Fruit fly (Drosophila melanogaster) whole organism, embryonic: ENCODE results near the gene SsRbeta.

Source experiments
- Blimp-1 ChIP-seq: fragments of 200-800 bp; sonication (Bioruptor generic); optimal IDR thresholded peaks from 3 replicates; lab custom pipeline; 2018; ENCODE audit warnings: missing biosample characterization, missing genetic modification characterization, mild to moderate bottlenecking, moderate library complexity, missing genetic modification reagents
- CG10431 ChIP-seq: fragments of 200-800 bp; sonication (Bioruptor generic); optimal IDR thresholded peaks from 3 replicates; lab custom pipeline; 2018; ENCODE audit warnings: missing biosample characterization, mild to moderate bottlenecking, missing genetic modification characterization
- CG11085 ChIP-seq: fragments of 200-800 bp; sonication (Bioruptor generic); IDR thresholded peaks from 2 replicates; pipeline ENCODE4 v1.3.6; 2022; ENCODE audit warnings: missing biosample characterization, missing genetic modification characterization
- CG12299 ChIP-seq: fragments of 200-800 bp; sonication (Bioruptor generic); optimal IDR thresholded peaks from 2 replicates; lab custom pipeline; 2018; ENCODE audit warnings: missing biosample characterization, mild to moderate bottlenecking, missing genetic modification characterization
- CG13296 ChIP-seq: fragments of 200-800 bp; sonication (Bioruptor generic); optimal IDR thresholded peaks from 3 replicates; lab custom pipeline; 2018; ENCODE audit warnings: missing biosample characterization, mild to moderate bottlenecking, missing genetic modification characterization
- CG13624 ChIP-seq: fragments of 200-800 bp; sonication (Bioruptor generic); optimal IDR thresholded peaks from 2 replicates; lab custom pipeline; 2016; ENCODE audit warnings: missing biosample characterization, missing genetic modification characterization
- CG13775 ChIP-seq: fragments of 200-800 bp; sonication (Bioruptor generic); optimal IDR thresholded peaks from 3 replicates; lab custom pipeline; 2017; ENCODE audit warnings: missing biosample characterization, mild to moderate bottlenecking, missing genetic modification characterization
- CG14710 ChIP-seq: fragments of 200-800 bp; sonication (Bioruptor generic); optimal IDR thresholded peaks from 3 replicates; lab custom pipeline; 2019; ENCODE audit warnings: missing biosample characterization, mild to moderate bottlenecking, missing genetic modification characterization, moderate library complexity
- CG17385 ChIP-seq: fragments of 200-800 bp; sonication (Bioruptor generic); optimal IDR thresholded peaks from 3 replicates; lab custom pipeline; 2018; ENCODE audit warnings: missing biosample characterization, mild to moderate bottlenecking, missing genetic modification characterization
- CG1832 ChIP-seq: fragments of 200-800 bp; sonication (Bioruptor generic); optimal IDR thresholded peaks from 2 replicates; lab custom pipeline; 2017; ENCODE audit warnings: missing biosample characterization, mild to moderate bottlenecking, missing genetic modification characterization, inconsistent platforms
- CG18599 ChIP-seq: fragments of 200-800 bp; sonication (Bioruptor generic); optimal IDR thresholded peaks from 3 replicates; lab custom pipeline; 2017; ENCODE audit warnings: missing biosample characterization, missing genetic modification characterization, mild to moderate bottlenecking, moderate library complexity, missing genetic modification reagents
- CG30403 ChIP-seq: fragments of 200-800 bp; sonication (Bioruptor generic); optimal IDR thresholded peaks from 3 replicates; lab custom pipeline; 2016; ENCODE audit warnings: missing biosample characterization, missing genetic modification characterization
- CG30431 ChIP-seq: fragments of 200-800 bp; sonication (Bioruptor generic); optimal IDR thresholded peaks from 2 replicates; lab custom pipeline; 2017; ENCODE audit warnings: missing biosample characterization, missing genetic modification characterization
- CG5180 ChIP-seq: fragments of 200-800 bp; sonication (Bioruptor generic); optimal IDR thresholded peaks from 3 replicates; lab custom pipeline; 2017; ENCODE audit warnings: missing biosample characterization, missing genetic modification characterization, mild to moderate bottlenecking, moderate library complexity, missing genetic modification reagents
- CG6175 ChIP-seq: fragments of 200-800 bp; sonication (Bioruptor generic); IDR thresholded peaks from 3 replicates; pipeline ENCODE4 v1.3.6; 2022; ENCODE audit warnings: missing biosample characterization, missing genetic modification characterization
- CG7839 ChIP-seq: fragments of 200-800 bp; sonication (Bioruptor generic); optimal IDR thresholded peaks from 3 replicates; lab custom pipeline; 2018; ENCODE audit warnings: missing biosample characterization, mild to moderate bottlenecking, missing genetic modification characterization, moderate library complexity
- CG7987 ChIP-seq: fragments of 200-800 bp; sonication (Bioruptor generic); optimal IDR thresholded peaks from 2 replicates; lab custom pipeline; 2018; ENCODE audit warnings: missing biosample characterization, mild to moderate bottlenecking, missing genetic modification characterization, moderate library complexity
- CG8388 ChIP-seq: fragments of 200-800 bp; sonication (Bioruptor generic); optimal IDR thresholded peaks from 2 replicates; lab custom pipeline; 2019; ENCODE audit warnings: missing biosample characterization, mild to moderate bottlenecking, missing genetic modification characterization, moderate library complexity
- HHEX ChIP-seq: fragments of 200-800 bp; sonication (Bioruptor generic); optimal IDR thresholded peaks from 3 replicates; lab custom pipeline; 2017; ENCODE audit warnings: missing biosample characterization, mild to moderate bottlenecking, missing genetic modification characterization, missing genetic modification reagents
- HLH3B ChIP-seq: fragments of 200-800 bp; sonication (Bioruptor generic); IDR thresholded peaks from 2 replicates; pipeline ENCODE4 v1.3.6; 2022; ENCODE audit warnings: missing biosample characterization, missing genetic modification characterization
- MBD-R2 ChIP-seq: fragments of 200-800 bp; sonication (Bioruptor generic); IDR thresholded peaks from 2 replicates; pipeline ENCODE4 v1.3.6; 2022; ENCODE audit warnings: missing biosample characterization, missing genetic modification characterization
- Mes4 ChIP-seq: fragments of 200-800 bp; sonication (Bioruptor generic); optimal IDR thresholded peaks from 2 replicates; lab custom pipeline; 2016; ENCODE audit warnings: missing biosample characterization, missing genetic modification characterization
- Oaz ChIP-seq: fragments of 200-800 bp; sonication (Bioruptor generic); IDR thresholded peaks from 2 replicates; pipeline ENCODE4 v1.3.6; 2022; ENCODE audit warnings: missing biosample characterization, missing genetic modification characterization
- Poxn ChIP-seq: fragments of 200-800 bp; sonication (Bioruptor generic); IDR thresholded peaks from 2 replicates; pipeline ENCODE4 v1.3.6; 2022; ENCODE audit warnings: missing biosample characterization, missing genetic modification characterization
- Scr ChIP-seq: fragments of 200-800 bp; sonication (Bioruptor generic); IDR thresholded peaks from 2 replicates; pipeline ENCODE4 v1.3.6; 2022; ENCODE audit warnings: missing biosample characterization, missing genetic modification characterization; ENCODE audit not compliant: partially characterized antibody
- ab ChIP-seq: fragments of 200-800 bp; sonication (Bioruptor generic); optimal IDR thresholded peaks from 2 replicates; lab custom pipeline; 2016; ENCODE audit warnings: missing biosample characterization, missing genetic modification characterization
- az2 ChIP-seq: fragments of 200-800 bp; sonication (Bioruptor generic); optimal IDR thresholded peaks from 3 replicates; lab custom pipeline; 2016; ENCODE audit warnings: missing biosample characterization, missing genetic modification characterization
- br ChIP-seq: fragments of >200 bp; optimal IDR thresholded peaks from 2 replicates; lab custom pipeline; 2017
- cad ChIP-seq: fragments of >200 bp; optimal IDR thresholded peaks from 2 replicates; lab custom pipeline; 2017; ENCODE audit warnings: missing biosample characterization, missing genetic modification characterization
- caup ChIP-seq: fragments of 200-800 bp; sonication (Bioruptor generic); optimal IDR thresholded peaks from 3 replicates; lab custom pipeline; 2017; ENCODE audit warnings: missing biosample characterization, mild to moderate bottlenecking, missing genetic modification characterization, moderate library complexity; ENCODE audit not compliant: severe bottlenecking
- chn ChIP-seq: fragments of 200-800 bp; sonication (Bioruptor generic); optimal IDR thresholded peaks from 2 replicates; lab custom pipeline; 2016; ENCODE audit warnings: missing biosample characterization, missing genetic modification characterization
- ci ChIP-seq: fragments of 200-800 bp; sonication (Bioruptor generic); IDR thresholded peaks from 3 replicates; pipeline ENCODE4 v1.3.6; 2022; ENCODE audit warnings: missing biosample characterization, missing genetic modification characterization
- crol ChIP-seq: fragments of 200-800 bp; sonication (Bioruptor generic); IDR thresholded peaks from 2 replicates; pipeline ENCODE4 v1.3.6; 2022; ENCODE audit warnings: missing biosample characterization, missing genetic modification characterization
- disco-r ChIP-seq: fragments of 200-800 bp; sonication (Bioruptor generic); optimal IDR thresholded peaks from 2 replicates; lab custom pipeline; 2016; ENCODE audit warnings: missing biosample characterization, missing genetic modification characterization
- dmrt11E ChIP-seq: fragments of 200-800 bp; sonication (Bioruptor generic); optimal IDR thresholded peaks from 3 replicates; lab custom pipeline; 2018; ENCODE audit warnings: missing biosample characterization, mild to moderate bottlenecking, missing genetic modification characterization, moderate library complexity
- en ChIP-seq: fragments of 200-800 bp; sonication (Bioruptor generic); optimal IDR thresholded peaks from 2 replicates; lab custom pipeline; 2016; ENCODE audit warnings: missing biosample characterization, missing genetic modification characterization
- eyg ChIP-seq: fragments of 200-800 bp; sonication (Bioruptor generic); optimal IDR thresholded peaks from 3 replicates; lab custom pipeline; 2016; ENCODE audit warnings: missing biosample characterization, missing genetic modification characterization
- lab ChIP-seq: fragments of 200-800 bp; sonication (Bioruptor generic); optimal IDR thresholded peaks from 3 replicates; lab custom pipeline; 2017; ENCODE audit warnings: missing biosample characterization, missing genetic modification characterization, mild to moderate bottlenecking, moderate library complexity, missing genetic modification reagents
- nerfin-2 ChIP-seq: fragments of 200-800 bp; sonication (Bioruptor generic); IDR thresholded peaks from 2 replicates; pipeline ENCODE4 v1.3.6; 2022; ENCODE audit warnings: missing biosample characterization, missing genetic modification characterization; ENCODE audit not compliant: partially characterized antibody
- peb ChIP-seq: fragments of 200-800 bp; sonication (Bioruptor generic); IDR thresholded peaks from 2 replicates; pipeline ENCODE4 v1.3.6; 2022; ENCODE audit warnings: missing biosample characterization, missing genetic modification characterization
- pita ChIP-seq: fragments of 200-800 bp; sonication (Bioruptor generic); optimal IDR thresholded peaks from 2 replicates; lab custom pipeline; 2017; ENCODE audit warnings: missing biosample characterization, mild to moderate bottlenecking, missing genetic modification characterization
- row ChIP-seq: fragments of 200-800 bp; sonication (Bioruptor generic); IDR thresholded peaks from 3 replicates; pipeline ENCODE4 v1.3.6; 2022; ENCODE audit warnings: missing biosample characterization, missing genetic modification characterization
- scrt ChIP-seq: fragments of 200-800 bp; sonication (Bioruptor generic); optimal IDR thresholded peaks from 2 replicates; lab custom pipeline; 2018; ENCODE audit warnings: missing biosample characterization, mild to moderate bottlenecking, missing genetic modification characterization, moderate library complexity
- sens-2 ChIP-seq: fragments of 200-800 bp; sonication (Bioruptor generic); IDR thresholded peaks from 2 replicates; pipeline ENCODE4 v1.3.6; 2022; ENCODE audit warnings: missing biosample characterization, missing genetic modification characterization
- sima ChIP-seq: fragments of 200-800 bp; sonication (Bioruptor generic); optimal IDR thresholded peaks from 2 replicates; lab custom pipeline; 2016; ENCODE audit warnings: missing biosample characterization, missing genetic modification characterization
- slp2 ChIP-seq: fragments of 200-800 bp; sonication (Bioruptor generic); optimal IDR thresholded peaks from 2 replicates; lab custom pipeline; 2016; ENCODE audit warnings: missing biosample characterization, missing genetic modification characterization
- so ChIP-seq: fragments of 200-800 bp; sonication (Bioruptor generic); IDR thresholded peaks from 3 replicates; pipeline ENCODE4 v1.3.6; 2022; ENCODE audit warnings: missing biosample characterization, missing genetic modification characterization
- tll ChIP-seq, 2 experiments: fragments of 200-800 bp in 1 of 2; fragments of >200 bp in 1 of 2; sonication (Bioruptor generic) in 1 of 2; optimal IDR thresholded peaks; 2 replicates each; lab custom pipeline; 2017 to 2019; ENCODE audit warnings: missing biosample characterization in 2 of 2, missing genetic modification characterization in 2 of 2, mild to moderate bottlenecking in 1 of 2, moderate library complexity in 1 of 2
- toy ChIP-seq: fragments of 200-800 bp; sonication (Bioruptor generic); IDR thresholded peaks from 2 replicates; pipeline ENCODE4 v1.3.6; 2022; ENCODE audit warnings: missing biosample characterization, missing genetic modification characterization

Gene SsRbeta

DNA sequence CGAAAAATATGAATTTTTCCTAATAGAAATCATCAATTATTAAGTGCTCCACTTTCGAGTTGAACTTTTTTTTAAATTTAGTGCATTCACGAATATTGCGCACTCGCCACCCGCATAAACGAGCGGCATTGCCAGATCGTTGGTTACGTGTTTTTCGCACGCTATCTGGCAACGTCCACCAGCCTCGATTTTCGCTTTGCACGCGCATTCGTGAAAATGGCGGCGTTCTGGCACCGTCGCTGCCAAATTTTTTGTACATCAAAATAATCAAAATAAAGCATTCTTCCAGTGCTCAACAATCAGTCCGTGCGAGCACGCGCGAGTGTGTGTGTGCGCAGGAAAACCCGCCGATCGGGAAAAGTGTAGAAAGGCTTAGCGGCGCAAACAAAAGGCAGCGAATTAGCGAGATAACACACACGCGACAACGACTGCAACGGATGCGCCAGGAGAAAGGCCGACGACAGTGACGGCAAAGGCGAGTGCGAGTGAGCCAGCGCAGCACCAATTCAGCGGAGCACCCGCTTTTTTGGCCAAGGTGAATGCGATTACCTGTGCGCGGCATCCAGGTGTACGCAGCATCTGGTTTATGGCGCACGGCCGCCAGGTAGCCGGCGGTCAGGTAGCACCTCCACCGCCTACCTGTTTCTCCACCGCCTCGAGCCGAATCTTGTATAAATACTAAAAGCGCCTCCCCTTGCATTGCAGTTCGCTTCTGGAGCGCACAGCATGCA is 15.6 kb upstream of the SsRbeta start (continued):
- TF ChIP-seq eyg (GFP tag; lab: Kevin White, UChicago), result peak; percentile 77
- no peak for TF ChIP-seq br (lab: Kevin White, UChicago)
- no peak for TF ChIP-seq pita (GFP tag; lab: Kevin White, UChicago)
- peak in 1 of 2 experiments; percentile 59 for TF ChIP-seq tll (GFP tag; optimal IDR thresholded peaks at IDR 0.05; lab: Kevin White, UChicago)
- peak; percentile 57 for TF ChIP-seq CG30431 (GFP tag; lab: Kevin White, UChicago)
- TF ChIP-seq caup (GFP tag; lab: Kevin White, UChicago), result no peak
- TF ChIP-seq toy (GFP tag; lab: Robert Waterston, UW), result peak; percentile 52; the same call in 1 of the 2 replicates
- TF ChIP-seq Oaz (GFP tag; lab: Robert Waterston, UW), result no peak; the same call in 1 of the 2 replicates
- peak; percentile 79 for TF ChIP-seq so
- peak; percentile 75 for TF ChIP-seq HLH3B (GFP tag; lab: Robert Waterston, UW)
- TF ChIP-seq CG12299 (tag; lab: Kevin White, UChicago), result no peak
- TF ChIP-seq HHEX (GFP tag; lab: Kevin White, UChicago), result no peak
- TF ChIP-seq chn (GFP tag; lab: Kevin White, UChicago), result peak; percentile 83
- peak; percentile 51 for TF ChIP-seq ab (GFP tag; lab: Kevin White, UChicago)
- no peak for TF ChIP-seq CG18599 (GFP tag; lab: Kevin White, UChicago)
- no peak for TF ChIP-seq CG6175 (GFP tag; lab: Robert Waterston, UW)
- TF ChIP-seq peb (GFP tag; lab: Robert Waterston, UW), result peak; percentile 50; the same call in 1 of the 2 replicates
- no peak for TF ChIP-seq crol (GFP tag; lab: Robert Waterston, UW)
- peak; percentile 62 for TF ChIP-seq cad (GFP tag; lab: Kevin White, UChicago)
- peak; percentile 67 for TF ChIP-seq MBD-R2 (GFP tag; lab: Robert Waterston, UW)
- TF ChIP-seq CG13624, result peak; percentile 92
- peak; percentile 69 for TF ChIP-seq disco-r (GFP tag; lab: Kevin White, UChicago)
- peak; percentile 73 for TF ChIP-seq CG14710 (tag; lab: Kevin White, UChicago)
- TF ChIP-seq CG7839 (tag; lab: Kevin White, UChicago), result no peak
- 0 out of 2 replicates have a peak, but pooled peaks have one; percentile 65 for TF ChIP-seq CG11085 (GFP tag; lab: Robert Waterston, UW)
- peak; percentile 86 for TF ChIP-seq CG7987 (GFP tag; lab: Kevin White, UChicago)
- peak; percentile 78 for TF ChIP-seq scrt (GFP tag; lab: Kevin White, UChicago)
- no peak for TF ChIP-seq CG13296 (GFP tag; lab: Kevin White, UChicago)
- TF ChIP-seq dmrt11E (tag; lab: Kevin White, UChicago), result peak; percentile 66
- TF ChIP-seq ci (GFP tag; lab: Robert Waterston, UW), result peak; percentile 87
- TF ChIP-seq sima (GFP tag; lab: Kevin White, UChicago), result peak; percentile 5
- peak; percentile 73 for TF ChIP-seq CG8388 (GFP tag; lab: Kevin White, UChicago)
- peak; percentile 65 for TF ChIP-seq slp2
- peak; percentile 80 for TF ChIP-seq Mes4 (GFP tag; lab: Kevin White, UChicago)
- 0 out of 2 replicates have a peak, but pooled peaks have one; percentile 50 for TF ChIP-seq sens-2 (GFP tag; lab: Robert Waterston, UW)
- TF ChIP-seq en (GFP tag; lab: Kevin White, UChicago), result peak; percentile 27
- TF ChIP-seq Scr (GFP tag; lab: Robert Waterston, UW), result peak; percentile 62
- no peak for TF ChIP-seq CG1832 (GFP tag; lab: Kevin White, UChicago)
- no peak for TF ChIP-seq CG5180 (GFP tag; lab: Kevin White, UChicago)
- TF ChIP-seq CG13775 (GFP tag; lab: Kevin White, UChicago), result peak; percentile 84
- no peak for TF ChIP-seq Blimp-1
- peak; percentile 48 for TF ChIP-seq CG10431 (GFP tag; lab: Kevin White, UChicago)
- TF ChIP-seq CG17385 (GFP tag; lab: Kevin White, UChicago), result no peak
- peak; percentile 90 for TF ChIP-seq CG30403 (GFP tag; lab: Kevin White, UChicago)
- TF ChIP-seq az2 (GFP tag; lab: Kevin White, UChicago), result peak; percentile 70
- TF ChIP-seq lab (GFP tag; lab: Kevin White, UChicago), result no peak
- TF ChIP-seq Poxn, result 0 out of 2 replicates have a peak, but pooled peaks have one; percentile 34
- peak; percentile 91 for TF ChIP-seq row
- peak; percentile 35; the same call in 1 of the 2 replicates for TF ChIP-seq nerfin-2
